Worm (Caenorhabditis elegans): ENCODE measurements around the gene F44E7.3.
A peak's percentile ranks its signal among the peaks of the same experiment; 100 is the strongest.

The F44E7.3 gene

DNA sequence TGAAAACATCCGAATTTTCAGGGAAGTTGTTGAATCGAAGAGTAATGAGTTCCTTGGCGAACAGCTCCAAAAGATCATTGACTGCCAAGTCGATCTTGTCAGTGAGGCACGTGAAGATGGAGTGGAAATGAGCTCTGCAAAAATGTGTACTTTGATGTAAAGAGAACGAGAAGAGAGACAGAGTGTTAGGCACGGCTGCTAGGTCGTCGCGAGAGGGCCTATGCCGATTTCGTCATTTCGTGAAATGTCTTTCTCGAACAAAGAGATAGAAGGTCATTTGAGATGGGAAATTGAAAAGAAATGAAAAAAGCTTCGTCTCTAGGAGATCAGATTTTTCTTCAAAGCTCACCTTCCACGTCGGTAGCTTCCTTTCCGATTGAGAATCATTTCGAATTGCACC, 8.2 kb downstream of the F44E7.3 start:
- TF ChIP-seq lin-11 (tag; optimal IDR thresholded peaks at IDR 0.05): no peak
- no peak for TF ChIP-seq alr-1 (tag; optimal IDR thresholded peaks at IDR 0.05)
- no peak for TF ChIP-seq nhr-21 (tag; optimal IDR thresholded peaks at IDR 0.05)
- TF ChIP-seq nhr-129 (tag; optimal IDR thresholded peaks at IDR 0.05): peak; percentile 98
- no peak for TF ChIP-seq elt-3 (tag; optimal IDR thresholded peaks at IDR 0.05)
- no peak for TF ChIP-seq sem-4 (tag; optimal IDR thresholded peaks at IDR 0.05)
- TF ChIP-seq C34F6.9 (tag; optimal IDR thresholded peaks at IDR 0.05): peak; percentile 44
- peak; percentile 29 for TF ChIP-seq unc-55 (GFP tag; optimal IDR thresholded peaks at IDR 0.05)
- TF ChIP-seq sma-9 (GFP tag; optimal IDR thresholded peaks at IDR 0.05): peak; percentile 43
- no peak for TF ChIP-seq sma-9 (tag; optimal IDR thresholded peaks at IDR 0.05)
- TF ChIP-seq R02D3.7 (tag; optimal IDR thresholded peaks at IDR 0.05): no peak
- peak; percentile 44 for TF ChIP-seq fos-1 (tag; optimal IDR thresholded peaks at IDR 0.05)
- TF ChIP-seq snpc-4 (tag; optimal IDR thresholded peaks at IDR 0.05): no peak
- TF ChIP-seq zag-1 (tag; optimal IDR thresholded peaks at IDR 0.05): no peak
- no peak for TF ChIP-seq skn-1 (tag; optimal IDR thresholded peaks at IDR 0.05)
- TF ChIP-seq unc-62 (GFP tag; optimal IDR thresholded peaks at IDR 0.05): no peak
- peak in 1 of 2 experiments; percentile 43 for TF ChIP-seq lsy-2 (tag; optimal IDR thresholded peaks at IDR 0.05)
- no peak for TF ChIP-seq nhr-12 (tag; optimal IDR thresholded peaks at IDR 0.05)
- TF ChIP-seq Y55F3AM.14 (GFP tag; optimal IDR thresholded peaks at IDR 0.05): no peak
- TF ChIP-seq F13H6.1 (tag; optimal IDR thresholded peaks at IDR 0.05): peak; percentile 34
- TF ChIP-seq nhr-23 (tag; optimal IDR thresholded peaks at IDR 0.05): no peak

DNA sequence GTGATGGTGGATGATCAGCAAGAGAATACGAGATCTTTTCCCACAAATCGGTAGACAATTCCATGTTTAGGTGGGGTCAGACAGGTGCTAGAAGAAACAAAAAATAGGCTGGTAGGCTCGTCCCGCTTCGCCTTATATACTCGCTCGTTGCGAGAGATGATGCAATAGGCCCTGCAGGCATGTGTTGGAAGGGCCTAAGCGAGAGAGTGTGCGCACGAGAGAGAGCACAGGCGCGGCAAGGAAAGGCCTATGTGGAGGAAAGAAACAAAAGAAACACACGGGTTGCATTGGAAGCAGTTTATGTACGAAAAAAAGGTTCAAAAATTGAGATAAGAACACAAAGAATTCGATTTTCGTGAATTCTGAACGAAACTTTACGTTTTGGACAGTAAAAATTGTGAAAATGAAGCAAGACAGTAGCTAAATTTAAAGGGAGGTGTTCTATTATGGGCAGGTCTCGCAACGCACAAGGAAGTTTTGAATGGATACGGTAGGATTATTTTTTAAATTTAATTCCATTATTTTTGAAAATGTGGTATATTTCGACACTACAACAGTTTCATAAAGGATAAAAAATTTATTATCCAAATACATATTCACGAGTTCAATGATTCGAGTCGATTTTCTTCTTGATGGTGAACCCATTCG, 9.1 kb downstream of the F44E7.3 start, which contains the start of gene F44E7.5:
F44E7.5 (minus strand) TSS at position 210 of the 648 bp plus-strand sequence.
- TF ChIP-seq C34F6.9 (tag; optimal IDR thresholded peaks at IDR 0.05): peak; percentile 74
- no peak for TF ChIP-seq mab-5 (tag; optimal IDR thresholded peaks at IDR 0.05)
- TF ChIP-seq nhr-21 (tag; optimal IDR thresholded peaks at IDR 0.05): peak; percentile 57
- peak; percentile 65 for TF ChIP-seq gmeb-1 (tag; optimal IDR thresholded peaks at IDR 0.05)
- TF ChIP-seq crh-2 (tag; optimal IDR thresholded peaks at IDR 0.05): peak; percentile 81
- no peak for TF ChIP-seq R02D3.7 (tag; optimal IDR thresholded peaks at IDR 0.05)
- TF ChIP-seq nhr-129 (tag; optimal IDR thresholded peaks at IDR 0.05): peak; percentile 100
- TF ChIP-seq unc-55 (GFP tag; optimal IDR thresholded peaks at IDR 0.05): peak; percentile 62
- no peak for TF ChIP-seq lin-11 (tag; optimal IDR thresholded peaks at IDR 0.05)
- no peak for TF ChIP-seq ZK546.5 (tag; optimal IDR thresholded peaks at IDR 0.05)
- TF ChIP-seq F13H6.1 (tag; optimal IDR thresholded peaks at IDR 0.05): peak; percentile 39
- TF ChIP-seq nhr-25 (tag; optimal IDR thresholded peaks at IDR 0.05): peak; percentile 78
- no peak for TF ChIP-seq egl-27 (tag; optimal IDR thresholded peaks at IDR 0.05)
- no peak for TF ChIP-seq nhr-11 (tag; optimal IDR thresholded peaks at IDR 0.05)
- TF ChIP-seq mdl-1 (tag; optimal IDR thresholded peaks at IDR 0.05): peak; percentile 61 to 76
- peak; percentile 40 for TF ChIP-seq snpc-4 (tag; optimal IDR thresholded peaks at IDR 0.05)
- TF ChIP-seq fos-1 (tag; optimal IDR thresholded peaks at IDR 0.05): peak; percentile 91
- peak; percentile 37 for TF ChIP-seq blmp-1 (tag; optimal IDR thresholded peaks at IDR 0.05; ENCODE audit: insufficient read depth)
- no peak for TF ChIP-seq ztf-11 (tag; optimal IDR thresholded peaks at IDR 0.05)
- TF ChIP-seq Y55F3AM.14 (GFP tag; optimal IDR thresholded peaks at IDR 0.05): peak; percentile 43
- peak; percentile 70 for TF ChIP-seq lin-13 (GFP tag; optimal IDR thresholded peaks at IDR 0.05)
- TF ChIP-seq sma-3 (GFP tag; optimal IDR thresholded peaks at IDR 0.05): peak; percentile 60
- TF ChIP-seq sma-9 (GFP tag; optimal IDR thresholded peaks at IDR 0.05): peak; percentile 72
- TF ChIP-seq sma-9 (tag; optimal IDR thresholded peaks at IDR 0.05): no peak
- TF ChIP-seq lsy-2 (tag; optimal IDR thresholded peaks at IDR 0.05): peak; percentile 5 to 69

DNA sequence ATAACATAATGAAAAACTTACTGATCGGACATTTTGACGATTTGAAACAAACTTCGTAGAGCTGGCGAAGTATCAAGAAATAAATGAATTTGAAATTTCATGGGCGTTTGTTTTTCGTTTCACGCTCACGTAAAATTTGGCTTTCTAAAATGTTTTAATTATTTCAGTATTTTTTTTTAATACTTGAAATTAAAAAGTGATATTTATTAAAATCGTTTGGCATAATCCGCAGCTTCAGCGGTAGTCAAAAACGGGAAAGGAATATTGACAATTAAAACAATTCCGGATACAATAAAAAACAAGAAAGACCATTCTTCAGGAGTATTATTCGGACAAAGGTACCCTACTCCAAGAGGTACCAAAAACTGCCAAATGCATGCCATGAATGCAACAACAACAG, 10.9 kb downstream of the F44E7.3 start, which contains the start of gene fbxa-183:
fbxa-183 (minus strand) TSS at position 101 of the 400 bp plus-strand sequence.
- TF ChIP-seq zag-1 (tag; optimal IDR thresholded peaks at IDR 0.05) (no peak), nhr-129 (tag; optimal IDR thresholded peaks at IDR 0.05) (no peak), ztf-11 (tag; optimal IDR thresholded peaks at IDR 0.05) (no peak), lin-13 (GFP tag; optimal IDR thresholded peaks at IDR 0.05) (no peak), ceh-16 (tag; optimal IDR thresholded peaks at IDR 0.05) (no peak), ama-1 (optimal IDR thresholded peaks at IDR 0.05) (no peak), nhr-25 (tag; optimal IDR thresholded peaks at IDR 0.05) (no peak), ZK546.5 (tag; optimal IDR thresholded peaks at IDR 0.05) (no peak), F13H6.1 (tag; optimal IDR thresholded peaks at IDR 0.05) (no peak), mab-5 (tag; optimal IDR thresholded peaks at IDR 0.05) (no peak), lin-39 (tag; optimal IDR thresholded peaks at IDR 0.05) (no peak), R02D3.7 (tag; optimal IDR thresholded peaks at IDR 0.05) (no peak), C34F6.9 (tag; optimal IDR thresholded peaks at IDR 0.05) (no peak), sma-3 (GFP tag; optimal IDR thresholded peaks at IDR 0.05) (no peak)

Measured in whole organism, L2 larva.